Fruit fly (Drosophila melanogaster) whole organism, embryonic: Measurements from ENCODE around the gene defl.

Experiments used
- CG13287 ChIP-seq: fragments of 200-800 bp; sonication (Bioruptor generic); IDR thresholded peaks from 2 replicates; pipeline ENCODE4 v1.3.6; 2022; ENCODE audit warnings: missing biosample characterization, missing genetic modification characterization; ENCODE audit not compliant: partially characterized antibody
- CG18476 ChIP-seq: fragments of 200-800 bp; sonication (Bioruptor generic); optimal IDR thresholded peaks from 2 replicates; lab custom pipeline; 2016; ENCODE audit warnings: missing biosample characterization, mild to moderate bottlenecking, missing genetic modification characterization
- CG32772 ChIP-seq: fragments of 200-800 bp; sonication (Bioruptor generic); IDR thresholded peaks from 2 replicates; pipeline ENCODE4 v1.3.6; 2022; ENCODE audit warnings: missing biosample characterization, missing genetic modification characterization
- CG3995 ChIP-seq: fragments of 200-800 bp; sonication (Bioruptor generic); optimal IDR thresholded peaks from 3 replicates; lab custom pipeline; 2016; ENCODE audit warnings: missing biosample characterization, missing genetic modification characterization
- HLHmδ ChIP-seq: fragments of 200-800 bp; sonication (Bioruptor generic); optimal IDR thresholded peaks from 2 replicates; lab custom pipeline; 2018; ENCODE audit warnings: missing biosample characterization, mild to moderate bottlenecking, missing genetic modification characterization, moderate library complexity
- Hr3 ChIP-seq: fragments of 200-800 bp; sonication (Bioruptor generic); optimal IDR thresholded peaks from 3 replicates; lab custom pipeline; 2016; ENCODE audit warnings: missing biosample characterization, missing genetic modification characterization
- Myb ChIP-seq: fragments of 200-800 bp; sonication (Bioruptor generic); optimal IDR thresholded peaks from 2 replicates; lab custom pipeline; 2016; ENCODE audit warnings: missing biosample characterization, missing genetic modification characterization
- eyg ChIP-seq: fragments of 200-800 bp; sonication (Bioruptor generic); optimal IDR thresholded peaks from 3 replicates; lab custom pipeline; 2016; ENCODE audit warnings: missing biosample characterization, missing genetic modification characterization
- hbn ChIP-seq: fragments of 200-800 bp; sonication (Bioruptor generic); IDR thresholded peaks from 2 replicates; pipeline ENCODE4 v1.3.6; 2022; ENCODE audit warnings: missing biosample characterization, missing genetic modification characterization; ENCODE audit not compliant: partially characterized antibody
- scrt ChIP-seq: fragments of 200-800 bp; sonication (Bioruptor generic); optimal IDR thresholded peaks from 2 replicates; lab custom pipeline; 2018; ENCODE audit warnings: missing biosample characterization, mild to moderate bottlenecking, missing genetic modification characterization, moderate library complexity
- tna ChIP-seq: fragments of 200-800 bp; sonication (Bioruptor generic); IDR thresholded peaks from 2 replicates; pipeline ENCODE4 v1.3.6; 2022; ENCODE audit warnings: missing biosample characterization, missing genetic modification characterization; ENCODE audit not compliant: partially characterized antibody

dm6 chr3L:9692892-9693551 lies 30.2 kb upstream of the defl start:
- peak; percentile 90 for TF ChIP-seq scrt (GFP tag; lab: Kevin White, UChicago)
- TF ChIP-seq CG18476 (GFP tag; lab: Kevin White, UChicago) = peak; percentile 97
- no peak for TF ChIP-seq tna (GFP tag; lab: Robert Waterston, UW)
- TF ChIP-seq Hr3 (GFP tag; lab: Kevin White, UChicago) = peak; percentile 97
- peak; percentile 95 for TF ChIP-seq eyg (GFP tag; lab: Kevin White, UChicago)
- TF ChIP-seq CG3995 (GFP tag; lab: Kevin White, UChicago) = peak; percentile 76
- no peak for TF ChIP-seq HLHmδ (GFP tag; lab: Kevin White, UChicago)
- TF ChIP-seq hbn (GFP tag; lab: Robert Waterston, UW) = no peak
- TF ChIP-seq CG13287 (GFP tag; lab: Robert Waterston, UW) = no peak
- TF ChIP-seq CG32772 (GFP tag; lab: Robert Waterston, UW) = peak; percentile 86
- peak; percentile 89 for TF ChIP-seq Myb (GFP tag; lab: Kevin White, UChicago)
